Worm (Caenorhabditis elegans): ENCODE measurements around the gene ZK105.1.

The ZK105.1 gene

DNA sequence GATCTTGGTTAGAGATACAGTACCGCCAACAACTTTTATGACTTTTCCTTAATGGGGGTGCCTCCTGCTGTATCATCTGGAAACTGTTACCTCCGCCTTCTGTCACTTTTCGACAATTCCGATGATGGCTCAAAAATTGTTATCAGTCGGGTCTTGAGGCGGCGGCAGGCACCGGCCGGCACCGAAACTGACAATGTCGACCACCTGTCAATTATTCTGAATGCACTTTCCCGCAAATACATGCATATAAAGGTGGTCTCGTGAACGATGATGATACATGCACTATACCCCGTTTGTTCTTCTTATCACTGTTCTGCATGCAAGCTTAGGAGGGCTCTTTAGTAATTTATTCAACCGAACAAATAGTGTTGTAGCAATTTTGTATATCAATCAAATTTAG, 30.3 kb downstream of the ZK105.1 start (continued):
- TF ChIP-seq snpc-4 (GFP tag; optimal IDR thresholded peaks at IDR 0.05) (no peak), snpc-4 (tag; optimal IDR thresholded peaks at IDR 0.05) (peak in 2 of 4 experiments; percentile 9 to 45), mcd-1 (GFP tag; IDR thresholded peaks at IDR 0.05) (0 out of 2 replicates have a peak, but pooled peaks have one; percentile 28), F23B12.7 (tag; optimal IDR thresholded peaks at IDR 0.05; ENCODE audit: insufficient read depth) (no peak), madf-10 (tag; optimal IDR thresholded peaks at IDR 0.05) (peak; percentile 11), dox-1 (GFP tag; IDR thresholded peaks at IDR 0.05) (peak; percentile 87), ets-4 (GFP tag; optimal IDR thresholded peaks at IDR 0.05) (peak; percentile 98), ztf-22 (GFP tag; optimal IDR thresholded peaks at IDR 0.05) (peak; percentile 93)

DNA sequence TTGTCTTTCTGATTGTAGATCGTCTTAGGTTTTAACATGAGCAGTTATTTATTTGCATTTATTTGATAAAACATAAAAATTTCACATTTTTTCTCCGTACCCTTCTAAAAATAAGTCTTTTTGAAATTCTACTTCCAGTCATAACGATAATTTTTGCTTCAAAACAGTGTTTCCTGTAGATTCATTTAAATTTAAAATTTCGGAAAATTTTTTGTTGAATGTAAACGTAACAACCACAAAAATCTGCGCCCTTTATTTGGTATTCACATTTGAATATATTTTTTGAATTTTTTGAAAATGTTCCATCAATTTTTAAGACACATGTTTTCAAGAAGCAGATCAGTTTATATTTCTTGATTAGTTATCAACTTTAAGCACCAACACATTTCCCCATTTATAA, 31.6 kb downstream of the ZK105.1 start:
- TF ChIP-seq ceh-40 (GFP tag; IDR thresholded peaks at IDR 0.05) (no peak), ZK185.1 (tag; optimal IDR thresholded peaks at IDR 0.05; ENCODE audit: poor library complexity, severe bottlenecking) (no peak), hmg-1.2 (GFP tag; IDR thresholded peaks at IDR 0.05) (no peak), D2030.7 (GFP tag; IDR thresholded peaks at IDR 0.05) (no peak), lsl-1 (GFP tag; optimal IDR thresholded peaks at IDR 0.05) (no peak), Y95B8A.8 (GFP tag; IDR thresholded peaks at IDR 0.05) (no peak), rpc-1 (optimal IDR thresholded peaks at IDR 0.05) (no peak), rpc-1 (tag; optimal IDR thresholded peaks at IDR 0.05) (no peak)

DNA sequence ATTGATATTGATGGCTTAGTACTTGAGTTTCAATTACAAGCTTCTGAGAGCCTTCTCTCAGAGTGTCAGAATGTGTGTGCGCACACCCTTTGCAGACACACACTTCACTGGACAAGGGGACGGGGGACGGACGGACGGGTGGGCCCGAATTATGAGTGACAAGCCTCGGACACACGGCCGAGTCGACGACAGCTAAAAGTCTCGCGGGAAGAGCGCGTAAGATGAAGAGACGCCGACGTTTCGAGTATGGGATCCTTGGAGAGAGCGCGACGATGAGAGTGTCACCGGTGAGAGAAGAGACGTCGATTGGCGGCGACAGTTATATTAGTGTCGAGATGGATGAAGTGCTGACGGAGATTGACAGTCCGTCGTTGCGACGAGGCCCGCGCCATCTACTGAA, 32.1 kb downstream of the ZK105.1 start:
- TF ChIP-seq let-607 (tag; optimal IDR thresholded peaks at IDR 0.05) (peak in 1 of 2 experiments; percentile 58), tbx-9 (tag; optimal IDR thresholded peaks at IDR 0.05; ENCODE audit: borderline replicate concordance) (no peak), unc-62 (GFP tag; optimal IDR thresholded peaks at IDR 0.05) (peak; percentile 85), ztf-3 (GFP tag; optimal IDR thresholded peaks at IDR 0.05) (no peak), Y79H2A.3 (GFP tag; conservative IDR thresholded peaks at IDR 0.05) (no peak), madf-10 (tag; optimal IDR thresholded peaks at IDR 0.05) (no peak), repo-1 (tag; optimal IDR thresholded peaks at IDR 0.05) (no peak), snpc-1.3 (tag; optimal IDR thresholded peaks at IDR 0.05; ENCODE audit: insufficient read depth) (no peak), F39B2.1 (GFP tag; IDR thresholded peaks at IDR 0.05) (no peak), D2030.7 (GFP tag; IDR thresholded peaks at IDR 0.05) (no peak), zfh-2 (GFP tag; conservative IDR thresholded peaks at IDR 0.05) (peak; percentile 77), ceh-27 (GFP tag; optimal IDR thresholded peaks at IDR 0.05) (peak; percentile 72), nhr-80 (tag; optimal IDR thresholded peaks at IDR 0.05) (peak; percentile 3), lsl-1 (GFP tag; optimal IDR thresholded peaks at IDR 0.05) (no peak), nfyb-1 (GFP tag; IDR thresholded peaks at IDR 0.05) (0 out of 2 replicates have a peak, but pooled peaks have one; percentile 56)

DNA sequence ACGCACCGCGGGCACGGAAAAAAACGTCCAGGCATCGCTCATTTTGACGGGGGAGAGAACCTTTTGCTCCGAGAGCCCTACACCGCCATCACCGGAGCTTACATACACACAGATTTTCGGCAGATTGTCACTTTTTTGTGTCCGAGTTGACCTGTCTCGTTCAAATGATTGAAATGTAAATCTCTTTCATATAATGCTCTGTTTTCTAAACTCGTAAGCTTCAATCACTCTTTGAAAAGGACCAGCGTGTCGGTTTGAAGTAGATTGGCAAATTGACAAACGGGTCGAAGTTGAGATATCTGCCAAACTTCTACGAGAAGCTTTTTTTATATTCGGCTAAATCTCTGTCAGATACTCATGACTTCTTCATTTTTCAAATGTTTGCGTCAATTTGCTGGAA, 33.3 kb downstream of the ZK105.1 start:
- TF ChIP-seq tlf-1 (GFP tag; optimal IDR thresholded peaks at IDR 0.05) = no peak
- no peak for TF ChIP-seq lin-54 (GFP tag; optimal IDR thresholded peaks at IDR 0.05)
- TF ChIP-seq egl-44 (GFP tag; IDR thresholded peaks at IDR 0.05) = no peak
- no peak for TF ChIP-seq nhr-90 (tag; optimal IDR thresholded peaks at IDR 0.05)
- no peak for TF ChIP-seq Y79H2A.3 (GFP tag; conservative IDR thresholded peaks at IDR 0.05)
- no peak for TF ChIP-seq bed-1 (GFP tag; IDR thresholded peaks at IDR 0.05)
- TF ChIP-seq bed-2 (GFP tag; IDR thresholded peaks at IDR 0.05) = no peak

All from whole organism, young adult.